Fruit fly (Drosophila melanogaster) whole organism, embryonic: ENCODE results near the gene CG31431.

Source experiments
- B-H2 ChIP-seq: fragments of 200-800 bp; sonication (Bioruptor generic); optimal IDR thresholded peaks from 2 replicates; lab custom pipeline; 2018; ENCODE audit warnings: missing biosample characterization, mild to moderate bottlenecking, missing genetic modification characterization
- CG10147 ChIP-seq: fragments of 200-800 bp; sonication (Bioruptor generic); optimal IDR thresholded peaks from 2 replicates; lab custom pipeline; 2019; ENCODE audit warnings: missing biosample characterization, mild to moderate bottlenecking, missing genetic modification characterization, moderate library complexity
- CG10366 ChIP-seq: fragments of 200-800 bp; sonication (Bioruptor generic); IDR thresholded peaks from 2 replicates; pipeline ENCODE4 v1.3.6; 2022; ENCODE audit warnings: missing biosample characterization, missing genetic modification characterization
- CG10431 ChIP-seq: fragments of 200-800 bp; sonication (Bioruptor generic); optimal IDR thresholded peaks from 3 replicates; lab custom pipeline; 2018; ENCODE audit warnings: missing biosample characterization, mild to moderate bottlenecking, missing genetic modification characterization
- CG10959 ChIP-seq: fragments of 200-800 bp; sonication (Bioruptor generic); IDR thresholded peaks from 2 replicates; pipeline ENCODE4 v1.3.6; 2022; ENCODE audit warnings: missing biosample characterization, missing genetic modification characterization
- CG11093 ChIP-seq: fragments of 200-800 bp; sonication (Bioruptor generic); IDR thresholded peaks from 3 replicates; pipeline ENCODE4 v1.3.6; 2022; ENCODE audit warnings: missing biosample characterization, missing genetic modification characterization
- CG11560 ChIP-seq: fragments of 200-800 bp; sonication (Bioruptor generic); IDR thresholded peaks from 3 replicates; pipeline ENCODE4 v1.3.6; 2022; ENCODE audit warnings: missing biosample characterization, missing genetic modification characterization
- CG11695 ChIP-seq: fragments of 200-800 bp; sonication (Bioruptor generic); IDR thresholded peaks from 3 replicates; pipeline ENCODE4 v1.3.6; 2022; ENCODE audit warnings: missing biosample characterization, missing genetic modification characterization
- CG12104 ChIP-seq: fragments of 200-800 bp; sonication (Bioruptor generic); optimal IDR thresholded peaks from 3 replicates; lab custom pipeline; 2016; ENCODE audit warnings: missing biosample characterization, missing genetic modification characterization
- CG13624 ChIP-seq: fragments of 200-800 bp; sonication (Bioruptor generic); optimal IDR thresholded peaks from 2 replicates; lab custom pipeline; 2016; ENCODE audit warnings: missing biosample characterization, missing genetic modification characterization
- CG14050 ChIP-seq: fragments of 200-800 bp; sonication (Bioruptor generic); IDR thresholded peaks from 3 replicates; pipeline ENCODE4 v1.3.6; 2022; ENCODE audit warnings: missing biosample characterization, missing genetic modification characterization
- CG14441 ChIP-seq: fragments of 200-800 bp; sonication (Bioruptor generic); IDR thresholded peaks from 2 replicates; pipeline ENCODE4 v1.3.6; 2022; ENCODE audit warnings: missing biosample characterization, missing genetic modification characterization
- CG14710 ChIP-seq: fragments of 200-800 bp; sonication (Bioruptor generic); optimal IDR thresholded peaks from 3 replicates; lab custom pipeline; 2019; ENCODE audit warnings: missing biosample characterization, mild to moderate bottlenecking, missing genetic modification characterization, moderate library complexity
- CG15514 ChIP-seq: fragments of 200-800 bp; sonication (Bioruptor generic); optimal IDR thresholded peaks from 3 replicates; lab custom pipeline; 2017; ENCODE audit warnings: missing biosample characterization, missing genetic modification characterization, mild to moderate bottlenecking, moderate library complexity, missing genetic modification reagents
- CG18476 ChIP-seq: fragments of 200-800 bp; sonication (Bioruptor generic); optimal IDR thresholded peaks from 2 replicates; lab custom pipeline; 2016; ENCODE audit warnings: missing biosample characterization, mild to moderate bottlenecking, missing genetic modification characterization
- CG2678 ChIP-seq: fragments of 200-800 bp; sonication (Bioruptor generic); optimal IDR thresholded peaks from 3 replicates; lab custom pipeline; 2019; ENCODE audit warnings: missing biosample characterization, mild to moderate bottlenecking, missing genetic modification characterization, moderate library complexity
- CG31441 ChIP-seq: fragments of 200-800 bp; sonication (Bioruptor generic); IDR thresholded peaks from 2 replicates; pipeline ENCODE4 v1.3.6; 2022; ENCODE audit warnings: missing biosample characterization, missing genetic modification characterization
- CG6254 ChIP-seq: fragments of 200-800 bp; sonication (Bioruptor generic); optimal IDR thresholded peaks from 3 replicates; lab custom pipeline; 2017; ENCODE audit warnings: mild to moderate bottlenecking, missing biosample characterization, missing genetic modification reagents, missing genetic modification characterization
- CG6683 ChIP-seq: fragments of 200-800 bp; sonication (Bioruptor generic); optimal IDR thresholded peaks from 2 replicates; lab custom pipeline; 2017; ENCODE audit warnings: missing biosample characterization, mild to moderate bottlenecking, missing genetic modification characterization, missing genetic modification reagents
- CG7839 ChIP-seq: fragments of 200-800 bp; sonication (Bioruptor generic); optimal IDR thresholded peaks from 3 replicates; lab custom pipeline; 2018; ENCODE audit warnings: missing biosample characterization, mild to moderate bottlenecking, missing genetic modification characterization, moderate library complexity
- CG7987 ChIP-seq: fragments of 200-800 bp; sonication (Bioruptor generic); optimal IDR thresholded peaks from 2 replicates; lab custom pipeline; 2018; ENCODE audit warnings: missing biosample characterization, mild to moderate bottlenecking, missing genetic modification characterization, moderate library complexity
- CG8924 ChIP-seq: fragments of 200-800 bp; optimal IDR thresholded peaks from 3 replicates; lab custom pipeline; 2019; ENCODE audit warnings: missing biosample characterization, mild to moderate bottlenecking, missing genetic modification characterization, moderate library complexity
- CoRest ChIP-seq: fragments of 200-800 bp; sonication (Bioruptor generic); optimal IDR thresholded peaks from 3 replicates; lab custom pipeline; 2018; ENCODE audit warnings: missing biosample characterization, mild to moderate bottlenecking, missing genetic modification characterization, moderate library complexity
- CrebB ChIP-seq: fragments of 200-800 bp; sonication (Bioruptor generic); optimal IDR thresholded peaks from 3 replicates; lab custom pipeline; 2018; ENCODE audit warnings: missing biosample characterization, mild to moderate bottlenecking, missing genetic modification characterization
- D19A ChIP-seq: fragments of 200-800 bp; optimal IDR thresholded peaks from 3 replicates; lab custom pipeline; 2019; ENCODE audit warnings: missing biosample characterization, mild to moderate bottlenecking, missing genetic modification characterization, moderate library complexity
- Dad ChIP-seq: fragments of 200-800 bp; sonication (Bioruptor generic); optimal IDR thresholded peaks from 3 replicates; lab custom pipeline; 2016; ENCODE audit warnings: missing biosample characterization, missing genetic modification characterization
- Dref ChIP-seq: fragments of 200-800 bp; sonication (Bioruptor generic); IDR thresholded peaks from 2 replicates; pipeline ENCODE4 v1.3.6; 2022; ENCODE audit warnings: missing biosample characterization, missing genetic modification characterization
- ERR ChIP-seq: fragments of 200-800 bp; sonication (Bioruptor generic); optimal IDR thresholded peaks from 2 replicates; lab custom pipeline; 2016; ENCODE audit warnings: missing biosample characterization, missing genetic modification characterization
- HHEX ChIP-seq: fragments of 200-800 bp; sonication (Bioruptor generic); optimal IDR thresholded peaks from 3 replicates; lab custom pipeline; 2017; ENCODE audit warnings: missing biosample characterization, mild to moderate bottlenecking, missing genetic modification characterization, missing genetic modification reagents
- HLH3B ChIP-seq: fragments of 200-800 bp; sonication (Bioruptor generic); IDR thresholded peaks from 2 replicates; pipeline ENCODE4 v1.3.6; 2022; ENCODE audit warnings: missing biosample characterization, missing genetic modification characterization
- Hsf ChIP-seq: fragments of 200-800 bp; sonication (Bioruptor generic); optimal IDR thresholded peaks from 3 replicates; lab custom pipeline; 2016; ENCODE audit warnings: missing biosample characterization, missing genetic modification characterization
- Neu2 ChIP-seq: fragments of 200-800 bp; sonication (Bioruptor generic); optimal IDR thresholded peaks from 3 replicates; lab custom pipeline; 2016; ENCODE audit warnings: missing biosample characterization, missing genetic modification characterization, borderline replicate concordance
- Tbp ChIP-seq: fragments of >200 bp; optimal IDR thresholded peaks from 2 replicates; lab custom pipeline; 2018; ENCODE audit warnings: missing biosample characterization, missing genetic modification characterization
- Xrp1 ChIP-seq: fragments of 200-800 bp; sonication (Bioruptor generic); IDR thresholded peaks from 2 replicates; pipeline ENCODE4 v1.3.6; 2022; ENCODE audit warnings: missing biosample characterization, missing genetic modification characterization
- ac ChIP-seq: fragments of 200-800 bp; sonication (Bioruptor generic); optimal IDR thresholded peaks from 3 replicates; lab custom pipeline; 2017; ENCODE audit warnings: missing biosample characterization, mild to moderate bottlenecking, missing genetic modification characterization
- bab2 ChIP-seq: fragments of 200-800 bp; sonication (Bioruptor generic); optimal IDR thresholded peaks from 2 replicates; lab custom pipeline; 2016; ENCODE audit warnings: missing biosample characterization, missing genetic modification characterization
- chm ChIP-seq: fragments of 200-800 bp; sonication (Bioruptor generic); IDR thresholded peaks from 2 replicates; pipeline ENCODE4 v1.3.6; 2022; ENCODE audit warnings: missing biosample characterization, missing genetic modification characterization
- ems ChIP-seq: fragments of 200-800 bp; sonication (Bioruptor generic); optimal IDR thresholded peaks from 3 replicates; lab custom pipeline; 2016; ENCODE audit warnings: missing biosample characterization, missing genetic modification characterization
- ftz-f1 ChIP-seq: fragments of 200-800 bp; sonication (Bioruptor generic); optimal IDR thresholded peaks from 2 replicates; lab custom pipeline; 2016; ENCODE audit warnings: missing biosample characterization, missing genetic modification characterization
- gcm2 ChIP-seq: fragments of 200-800 bp; sonication (Bioruptor generic); optimal IDR thresholded peaks from 2 replicates; lab custom pipeline; 2016; ENCODE audit warnings: missing biosample characterization, missing genetic modification characterization
- grn ChIP-seq: fragments of 200-800 bp; sonication (Bioruptor generic); optimal IDR thresholded peaks from 3 replicates; lab custom pipeline; 2017; ENCODE audit warnings: missing biosample characterization, missing genetic modification characterization
- gsb ChIP-seq: fragments of 200-800 bp; sonication (Bioruptor generic); IDR thresholded peaks from 2 replicates; pipeline ENCODE4 v1.3.6; 2022; ENCODE audit warnings: missing biosample characterization, missing genetic modification characterization
- h ChIP-seq: fragments of >200 bp; optimal IDR thresholded peaks from 2 replicates; lab custom pipeline; 2017
- kni ChIP-seq: fragments of 200-800 bp; sonication (Bioruptor generic); optimal IDR thresholded peaks from 3 replicates; lab custom pipeline; 2017; ENCODE audit warnings: mild to moderate bottlenecking, missing biosample characterization, missing genetic modification reagents, missing genetic modification characterization
- maf-S ChIP-seq: fragments of 200-800 bp; sonication (Bioruptor generic); optimal IDR thresholded peaks from 2 replicates; lab custom pipeline; 2016; ENCODE audit warnings: missing biosample characterization, missing genetic modification characterization
- shn ChIP-seq: fragments of 200-800 bp; sonication (Bioruptor generic); optimal IDR thresholded peaks from 3 replicates; lab custom pipeline; 2016; ENCODE audit warnings: missing biosample characterization, missing genetic modification characterization
- sug ChIP-seq: fragments of 200-800 bp; optimal IDR thresholded peaks from 2 replicates; lab custom pipeline; 2019; ENCODE audit warnings: missing biosample characterization, mild to moderate bottlenecking, missing genetic modification characterization, moderate library complexity
- tx ChIP-seq: fragments of 200-800 bp; sonication (Bioruptor generic); optimal IDR thresholded peaks from 2 replicates; lab custom pipeline; 2016; ENCODE audit warnings: missing biosample characterization, missing genetic modification characterization
- vnd ChIP-seq: fragments of 200-800 bp; sonication (Bioruptor generic); IDR thresholded peaks from 3 replicates; pipeline ENCODE4 v1.3.6; 2022; ENCODE audit warnings: missing biosample characterization, missing genetic modification characterization; ENCODE audit not compliant: partially characterized antibody
- z ChIP-seq: fragments of 200-800 bp; sonication (Bioruptor generic); IDR thresholded peaks from 3 replicates; pipeline ENCODE4 v1.3.6; 2022; ENCODE audit warnings: missing biosample characterization, missing genetic modification characterization

Gene CG31431

DNA sequence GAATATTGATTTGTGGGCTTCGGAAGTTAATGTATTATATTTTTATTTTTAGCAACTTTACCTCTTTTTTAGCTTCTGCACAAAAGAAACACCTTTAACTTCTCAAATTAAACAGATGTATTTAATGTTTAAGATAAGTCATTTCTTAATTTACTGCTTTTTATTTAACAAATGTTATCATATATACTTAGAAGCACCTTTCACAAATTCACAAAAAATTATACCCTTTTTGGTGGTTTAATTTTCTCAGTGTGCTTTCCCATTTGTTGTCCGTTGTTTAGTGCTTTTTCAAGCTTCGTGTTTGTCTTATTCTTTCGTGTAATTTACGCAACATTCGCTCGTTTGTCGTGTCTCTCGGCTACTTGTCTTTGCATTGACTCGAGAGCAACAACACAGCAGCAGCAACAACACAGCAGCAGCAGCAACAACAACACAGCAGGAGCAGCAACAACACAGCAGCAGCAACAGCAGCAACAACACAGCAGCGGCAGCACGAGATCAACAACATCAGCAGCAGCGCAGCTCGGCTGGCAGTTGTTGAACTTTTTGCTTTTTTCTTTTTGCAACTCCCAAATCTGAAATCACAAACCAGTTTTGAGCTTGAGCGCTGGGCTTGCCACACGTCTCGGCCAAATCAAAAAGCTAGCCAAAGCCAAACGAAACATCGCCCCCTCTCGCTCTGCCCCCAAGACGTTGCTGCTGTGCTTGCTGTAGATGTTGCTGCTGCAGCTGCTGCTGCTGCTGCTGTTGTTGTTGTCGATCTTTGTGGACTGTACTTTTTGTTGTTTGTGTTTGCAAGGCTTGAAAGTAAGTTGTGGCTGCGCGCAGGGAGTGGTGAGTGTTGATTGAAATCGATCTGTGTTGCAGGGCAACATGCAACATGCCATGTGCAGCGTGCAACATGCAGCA, 33.2 kb upstream of the CG31431 start (continued):
- peak; percentile 34 for TF ChIP-seq CG8924
- no peak for TF ChIP-seq gsb (GFP tag; lab: Robert Waterston, UW)
- no peak for TF ChIP-seq Dref (GFP tag; lab: Robert Waterston, UW)
- no peak for TF ChIP-seq CG11093 (GFP tag; lab: Robert Waterston, UW)
- no peak for TF ChIP-seq bab2
- no peak for TF ChIP-seq h (lab: Kevin White, UChicago)
- TF ChIP-seq CG2678 (tag; lab: Kevin White, UChicago): peak; percentile 74
- TF ChIP-seq B-H2 (GFP tag; lab: Kevin White, UChicago): no peak
- no peak for TF ChIP-seq ERR (GFP tag; lab: Kevin White, UChicago)
- no peak for TF ChIP-seq CG13624 (GFP tag; lab: Kevin White, UChicago)
- TF ChIP-seq shn: no peak
- TF ChIP-seq D19A (tag; lab: Kevin White, UChicago): peak; percentile 33
- peak; percentile 36 for TF ChIP-seq CG18476 (GFP tag; lab: Kevin White, UChicago)
- no peak for TF ChIP-seq CrebB (tag; lab: Kevin White, UChicago)
- peak; percentile 38 for TF ChIP-seq CG10147 (GFP tag; lab: Kevin White, UChicago)
- TF ChIP-seq z (GFP tag; lab: Robert Waterston, UW): 0 out of 3 replicates have a peak, but pooled peaks have one; percentile 32
- TF ChIP-seq ac (GFP tag; lab: Kevin White, UChicago): no peak
- TF ChIP-seq Xrp1 (GFP tag; lab: Robert Waterston, UW): no peak
- TF ChIP-seq CG7839: peak; percentile 39
- peak; percentile 63 for TF ChIP-seq CG31441
- no peak for TF ChIP-seq tx
- TF ChIP-seq CG12104: peak; percentile 31
- no peak for TF ChIP-seq CG6683 (GFP tag; lab: Kevin White, UChicago)
- TF ChIP-seq Neu2 (GFP tag; lab: Kevin White, UChicago): no peak
- TF ChIP-seq CG14710: no peak
- TF ChIP-seq kni (GFP tag; lab: Kevin White, UChicago): no peak
- no peak for TF ChIP-seq CG10366 (GFP tag; lab: Robert Waterston, UW)
- TF ChIP-seq chm (GFP tag; lab: Robert Waterston, UW): no peak
- TF ChIP-seq CG11560 (tag; lab: Robert Waterston, UW): no peak
- no peak for TF ChIP-seq Tbp
- no peak for TF ChIP-seq vnd
- TF ChIP-seq ems (GFP tag; lab: Kevin White, UChicago): peak; percentile 1
- TF ChIP-seq ftz-f1: no peak
- no peak for TF ChIP-seq CG10959 (GFP tag; lab: Robert Waterston, UW)
- peak; percentile 67 for TF ChIP-seq CG14441 (GFP tag; lab: Robert Waterston, UW)
- peak; percentile 33 for TF ChIP-seq HHEX (GFP tag; lab: Kevin White, UChicago)
- TF ChIP-seq CG10431: no peak
- peak; percentile 77 for TF ChIP-seq CG11695 (GFP tag; lab: Robert Waterston, UW)
- no peak for TF ChIP-seq Hsf (GFP tag; lab: Kevin White, UChicago)
- TF ChIP-seq Dad (GFP tag; lab: Kevin White, UChicago): no peak
- peak; percentile 19 for TF ChIP-seq CG6254 (GFP tag; lab: Kevin White, UChicago)
- TF ChIP-seq CG15514 (GFP tag; lab: Kevin White, UChicago): no peak
- TF ChIP-seq grn (GFP tag; lab: Kevin White, UChicago): no peak
- TF ChIP-seq gcm2 (GFP tag; lab: Kevin White, UChicago): no peak
- no peak for TF ChIP-seq CG7987
- no peak for TF ChIP-seq sug (tag; lab: Kevin White, UChicago)
- peak; percentile 79 for TF ChIP-seq HLH3B
- peak; percentile 62; the same call in 2 of the 3 replicates for TF ChIP-seq CG14050 (GFP tag; lab: Robert Waterston, UW)
- no peak for TF ChIP-seq maf-S
- TF ChIP-seq CoRest (tag; lab: Kevin White, UChicago): no peak
